Worm (Caenorhabditis elegans) whole organism, L3 larva: ENCODE results near the gene twk-13.
A peak's percentile ranks its signal among the peaks of the same experiment; 100 is the strongest.

Source experiments
- ZK546.5 ChIP-seq: sonication (generic microtip); optimal IDR thresholded peaks from 2 replicates; lab custom pipeline; 2017; ENCODE audit warnings: missing biosample characterization, missing genetic modification characterization
- aly-2 ChIP-seq: fragments of 150-350 bp; optimal IDR thresholded peaks from 2 replicates; lab custom pipeline; 2014; ENCODE audit warnings: missing biosample characterization, missing genetic modification characterization
- ama-1 ChIP-seq: fragments of 150-350 bp; optimal IDR thresholded peaks from 2 replicates; lab custom pipeline; 2018
- ceh-16 ChIP-seq: sonication (generic microtip); optimal IDR thresholded peaks from 2 replicates; lab custom pipeline; 2017; ENCODE audit warnings: missing biosample characterization, missing genetic modification characterization
- ceh-28 ChIP-seq: fragments of 150-350 bp; optimal IDR thresholded peaks from 2 replicates; lab custom pipeline; 2014; ENCODE audit warnings: missing biosample characterization, missing genetic modification reagents, missing genetic modification characterization
- egl-27 ChIP-seq: sonication (generic microtip); optimal IDR thresholded peaks from 4 replicates; lab custom pipeline; 2017; ENCODE audit warnings: missing biosample characterization, missing genetic modification reagents, missing genetic modification characterization
- egl-5 ChIP-seq: fragments of 150-350 bp; optimal IDR thresholded peaks from 2 replicates; lab custom pipeline; 2017; ENCODE audit warnings: missing biosample characterization, missing genetic modification reagents, missing genetic modification characterization, inconsistent platforms
- elt-1 ChIP-seq: fragments of 150-350 bp; optimal IDR thresholded peaks from 2 replicates; lab custom pipeline; 2014; ENCODE audit warnings: missing biosample characterization, missing genetic modification characterization
- elt-2 ChIP-seq: sonication (generic microtip); optimal IDR thresholded peaks from 2 replicates; lab custom pipeline; 2016; ENCODE audit warnings: missing genetic modification reagents, mild to moderate bottlenecking, missing genetic modification characterization, missing compliant biosample characterization
- elt-3 ChIP-seq, 3 experiments: fragments of 150-350 bp in 1 of 3; sonication (generic microtip) in 2 of 3; optimal IDR thresholded peaks; 2 replicates in 2 of 3; 4 replicates in 1 of 3; lab custom pipeline; 2014 to 2017; ENCODE audit warnings: missing biosample characterization in 3 of 3, missing genetic modification characterization in 3 of 3
- fkh-10 ChIP-seq: sonication (generic microtip); optimal IDR thresholded peaks from 2 replicates; lab custom pipeline; 2017; ENCODE audit warnings: missing biosample characterization, missing genetic modification reagents, missing genetic modification characterization
- fkh-2 ChIP-seq: fragments of 150-350 bp; optimal IDR thresholded peaks from 2 replicates; lab custom pipeline; 2014; ENCODE audit warnings: missing biosample characterization, missing genetic modification reagents, missing genetic modification characterization
- fos-1 ChIP-seq: fragments of 150-350 bp; optimal IDR thresholded peaks from 2 replicates; lab custom pipeline; 2014; ENCODE audit warnings: missing biosample characterization, missing genetic modification characterization
- hmg-11 ChIP-seq: sonication (generic microtip); optimal IDR thresholded peaks from 2 replicates; lab custom pipeline; 2016; ENCODE audit warnings: missing genetic modification characterization, missing compliant biosample characterization
- lin-15B ChIP-seq: fragments of 150-350 bp; optimal IDR thresholded peaks from 2 replicates; lab custom pipeline; 2014; ENCODE audit warnings: missing biosample characterization, missing genetic modification characterization
- lin-39 ChIP-seq: fragments of 150-350 bp; optimal IDR thresholded peaks from 2 replicates; lab custom pipeline; 2018; ENCODE audit warnings: missing biosample characterization, missing genetic modification reagents, missing genetic modification characterization
- nfya-1 ChIP-seq: sonication (generic microtip); optimal IDR thresholded peaks from 2 replicates; lab custom pipeline; 2017; ENCODE audit warnings: missing genetic modification characterization, mild to moderate bottlenecking, missing compliant biosample characterization, antibody characterized with exemption, moderate library complexity; ENCODE audit not compliant: insufficient read depth
- nhr-23 ChIP-seq: fragments of 150-350 bp; optimal IDR thresholded peaks from 2 replicates; lab custom pipeline; 2014; ENCODE audit warnings: missing biosample characterization, missing genetic modification reagents, missing genetic modification characterization
- nhr-237 ChIP-seq: fragments of 150-350 bp; optimal IDR thresholded peaks from 2 replicates; lab custom pipeline; 2014; ENCODE audit warnings: missing biosample characterization, missing genetic modification characterization
- nhr-25 ChIP-seq: sonication (generic microtip); optimal IDR thresholded peaks from 2 replicates; lab custom pipeline; 2017; ENCODE audit warnings: missing biosample characterization, missing genetic modification characterization
- nhr-28 ChIP-seq: fragments of 150-350 bp; optimal IDR thresholded peaks from 2 replicates; lab custom pipeline; 2014; ENCODE audit warnings: missing biosample characterization, missing genetic modification characterization
- nhr-43 ChIP-seq: sonication (generic microtip); optimal IDR thresholded peaks from 2 replicates; lab custom pipeline; 2016; ENCODE audit warnings: mild to moderate bottlenecking, missing genetic modification characterization, missing compliant biosample characterization; ENCODE audit not compliant: poor library complexity, severe bottlenecking
- nhr-67 ChIP-seq: fragments of 150-350 bp; optimal IDR thresholded peaks from 2 replicates; lab custom pipeline; 2014; ENCODE audit warnings: missing biosample characterization, missing genetic modification characterization
- nhr-77 ChIP-seq: fragments of 150-350 bp; optimal IDR thresholded peaks from 2 replicates; lab custom pipeline; 2014; ENCODE audit warnings: missing biosample characterization, missing genetic modification characterization
- pha-4 ChIP-seq: fragments of 150-350 bp; optimal IDR thresholded peaks from 2 replicates; lab custom pipeline; 2014; ENCODE audit warnings: missing biosample characterization, missing genetic modification reagents, missing genetic modification characterization
- pqm-1 ChIP-seq: fragments of 150-350 bp; optimal IDR thresholded peaks from 2 replicates; lab custom pipeline; 2017; ENCODE audit warnings: missing biosample characterization, missing genetic modification characterization, inconsistent platforms
- sea-2 ChIP-seq: fragments of 150-350 bp; sonication (generic microtip); optimal IDR thresholded peaks from 4 replicates; lab custom pipeline; 2014; ENCODE audit warnings: missing biosample characterization, missing genetic modification reagents, missing genetic modification characterization
- snpc-4 ChIP-seq: fragments of 150-350 bp; optimal IDR thresholded peaks from 2 replicates; lab custom pipeline; 2014; ENCODE audit warnings: missing biosample characterization, missing genetic modification characterization
- tbx-2 ChIP-seq: sonication (generic microtip); optimal IDR thresholded peaks from 2 replicates; lab custom pipeline; 2016; ENCODE audit warnings: mild to moderate bottlenecking, missing genetic modification characterization, missing compliant biosample characterization
- unc-39 ChIP-seq: sonication (generic microtip); optimal IDR thresholded peaks from 4 replicates; lab custom pipeline; 2017; ENCODE audit warnings: missing biosample characterization, missing genetic modification characterization
- zag-1 ChIP-seq: fragments of 150-350 bp; optimal IDR thresholded peaks from 2 replicates; lab custom pipeline; 2014; ENCODE audit warnings: missing biosample characterization, missing genetic modification characterization
- ztf-4 ChIP-seq: fragments of 150-350 bp; optimal IDR thresholded peaks from 2 replicates; lab custom pipeline; 2014; ENCODE audit warnings: missing biosample characterization, missing genetic modification characterization

The twk-13 gene

ce11 chrV:12353505-12353904 is 15.7 kb upstream of the twk-13 start:
- TF ChIP-seq elt-2 (tag; lab: Kevin White, UChicago): no peak
- peak; percentile 25 for TF ChIP-seq nhr-43 (tag; lab: Kevin White, UChicago)
- TF ChIP-seq pha-4 (tag; lab: Kevin White, UChicago): no peak
- no peak for TF ChIP-seq sea-2 (GFP tag; lab: Kevin White, UChicago)
- no peak for TF ChIP-seq nfya-1 (tag; lab: Kevin White, UChicago)

- TF ChIP-seq lin-39 (tag; lab: Kevin White, UChicago) (no peak), hmg-11 (tag; lab: Kevin White, UChicago) (no peak), ama-1 (lab: Kevin White, UChicago) (peak; percentile 51), nhr-67 (tag; lab: Kevin White, UChicago) (no peak)
These were observed 15.1 kb upstream of the twk-13 start for ce11 chrV:12352881-12353280.

- TF ChIP-seq unc-39 (tag; lab: Kevin White, UChicago) (no peak), zag-1 (no peak), nhr-67 (tag; lab: Kevin White, UChicago) (no peak)
These were observed 14.7 kb upstream of the twk-13 start, which contains the start of gene sqt-3 for ce11 chrV:12352445-12352844. Gene sqt-3 (plus strand): TSS chrV:12352745.

- TF ChIP-seq nhr-25 (tag; lab: Kevin White, UChicago) (peak; percentile 27), nfya-1 (tag; lab: Kevin White, UChicago) (no peak), elt-1 (tag; lab: Kevin White, UChicago) (peak; percentile 78)
- TF ChIP-seq, all 47 proteins: peak for 2
These were observed 14.0 kb upstream of the twk-13 start for ce11 chrV:12351842-12352241.

- TF ChIP-seq sea-2 (GFP tag; lab: Kevin White, UChicago) (no peak), nhr-23 (peak; percentile 19), fkh-10 (GFP tag; lab: Kevin White, UChicago) (no peak), nhr-77 (tag; lab: Kevin White, UChicago) (no peak), elt-3 (tag; optimal IDR thresholded peaks at IDR 0.05; lab: Kevin White, UChicago) (no peak), egl-5 (tag; lab: Kevin White, UChicago) (no peak), hmg-11 (tag; lab: Kevin White, UChicago) (no peak), lin-39 (tag; lab: Kevin White, UChicago) (no peak), fkh-2 (tag; lab: Kevin White, UChicago) (no peak)
These were observed 11.6 kb upstream of the twk-13 start for ce11 chrV:12349365-12349764.

- TF ChIP-seq nhr-237 (tag; lab: Kevin White, UChicago) (no peak), egl-5 (tag; lab: Kevin White, UChicago) (no peak), tbx-2 (tag; lab: Kevin White, UChicago) (no peak), ZK546.5 (no peak), elt-2 (tag; lab: Kevin White, UChicago) (peak; percentile 49), egl-27 (tag; lab: Kevin White, UChicago) (no peak), nhr-67 (tag; lab: Kevin White, UChicago) (no peak), nhr-28 (tag; lab: Kevin White, UChicago) (no peak), nhr-77 (tag; lab: Kevin White, UChicago) (no peak), ceh-28 (tag; lab: Kevin White, UChicago) (peak; percentile 5), pha-4 (tag; lab: Kevin White, UChicago) (peak; percentile 13), ztf-4 (tag; lab: Kevin White, UChicago) (no peak), ama-1 (lab: Kevin White, UChicago) (no peak), nhr-25 (tag; lab: Kevin White, UChicago) (no peak), aly-2 (tag; lab: Kevin White, UChicago) (no peak), fos-1 (no peak), ceh-16 (tag; lab: Kevin White, UChicago) (no peak), nhr-43 (tag; lab: Kevin White, UChicago) (no peak), pqm-1 (no peak), snpc-4 (tag; lab: Kevin White, UChicago) (no peak), lin-15B (tag; lab: Kevin White, UChicago) (no peak)
These were observed 10.1 kb upstream of the twk-13 start for ce11 chrV:12347854-12348253.
